Worm (Caenorhabditis elegans) whole organism, L1 larva: ENCODE results near the gene C04G6.11.

Source experiments
- C04F5.9 ChIP-seq: sonication (generic microtip); optimal IDR thresholded peaks from 2 replicates; lab custom pipeline; 2016; ENCODE audit warnings: missing genetic modification characterization, missing compliant biosample characterization
- C16A3.4 ChIP-seq: fragments of 150-350 bp; optimal IDR thresholded peaks from 2 replicates; lab custom pipeline; 2014; ENCODE audit warnings: missing biosample characterization, missing genetic modification characterization
- F16B12.6 ChIP-seq: fragments of 150-350 bp; optimal IDR thresholded peaks from 2 replicates; lab custom pipeline; 2014; ENCODE audit warnings: missing biosample characterization, missing genetic modification characterization
- blmp-1 ChIP-seq: fragments of 150-350 bp; optimal IDR thresholded peaks from 2 replicates; lab custom pipeline; 2014; ENCODE audit warnings: missing biosample characterization, missing genetic modification characterization
- ceh-82 ChIP-seq, 3 experiments: fragments of 150-350 bp in 1 of 3; sonication (generic microtip) in 2 of 3; optimal IDR thresholded peaks; 2 replicates each; lab custom pipeline; 2014 to 2017; ENCODE audit warnings: missing biosample characterization in 3 of 3, missing genetic modification characterization in 3 of 3
- ceh-90 ChIP-seq: sonication (generic microtip); optimal IDR thresholded peaks from 2 replicates; lab custom pipeline; 2016; ENCODE audit warnings: missing genetic modification characterization, missing compliant biosample characterization
- ces-1 ChIP-seq: fragments of 150-350 bp; optimal IDR thresholded peaks from 2 replicates; lab custom pipeline; 2014; ENCODE audit warnings: missing biosample characterization, missing genetic modification reagents, missing genetic modification characterization
- dsc-1 ChIP-seq: sonication (generic microtip); optimal IDR thresholded peaks from 2 replicates; lab custom pipeline; 2016; ENCODE audit warnings: mild to moderate bottlenecking, missing genetic modification characterization, missing compliant biosample characterization
- egl-13 ChIP-seq: sonication (generic microtip); optimal IDR thresholded peaks from 2 replicates; lab custom pipeline; 2016; ENCODE audit warnings: missing genotype, missing genetic modification reagents, missing genetic modification characterization, missing compliant biosample characterization
- egl-27 ChIP-seq, 2 experiments: fragments of 150-350 bp in 1 of 2; sonication (generic microtip); optimal IDR thresholded peaks; 3 replicates each; lab custom pipeline; 2017 to 2018; ENCODE audit warnings: missing biosample characterization in 2 of 2, missing genetic modification characterization in 2 of 2, missing genetic modification reagents in 2 of 2
- elt-2 ChIP-seq: sonication (generic microtip); optimal IDR thresholded peaks from 2 replicates; lab custom pipeline; 2016; ENCODE audit warnings: missing genetic modification characterization, mild to moderate bottlenecking, inconsistent platforms, missing compliant biosample characterization, missing genetic modification reagents
- ets-5 ChIP-seq: fragments of 200-800 bp; sonication (Bioruptor generic); IDR thresholded peaks from 2 replicates; pipeline ENCODE4 v1.3.6; 2022; ENCODE audit warnings: missing genetic modification characterization, missing compliant biosample characterization
- fkh-8 ChIP-seq: sonication (generic microtip); optimal IDR thresholded peaks from 2 replicates; lab custom pipeline; 2016; ENCODE audit warnings: mild to moderate bottlenecking, missing genetic modification characterization, missing compliant biosample characterization
- hlh-17 ChIP-seq: fragments of 200-800 bp; sonication (Bioruptor generic); optimal IDR thresholded peaks from 2 replicates; lab custom pipeline; 2018; ENCODE audit warnings: missing genetic modification characterization, mild to moderate bottlenecking, missing compliant biosample characterization, moderate library complexity, borderline replicate concordance
- isw-1 ChIP-seq: fragments of 200-800 bp; sonication (Bioruptor generic); IDR thresholded peaks from 2 replicates; pipeline ENCODE4 v1.3.6; 2022; ENCODE audit warnings: missing genetic modification characterization, missing compliant biosample characterization
- jun-1 ChIP-seq: fragments of 150-350 bp; optimal IDR thresholded peaks from 2 replicates; lab custom pipeline; 2014; ENCODE audit warnings: missing biosample characterization, missing genetic modification reagents, missing genetic modification characterization
- lin-13 ChIP-seq: fragments of 150-350 bp; optimal IDR thresholded peaks from 2 replicates; lab custom pipeline; 2014; ENCODE audit warnings: missing biosample characterization, missing genetic modification reagents, missing genetic modification characterization
- lin-14 ChIP-seq: fragments of 200-800 bp; sonication (Bioruptor generic); optimal IDR thresholded peaks from 2 replicates; lab custom pipeline; 2018; ENCODE audit warnings: mild to moderate bottlenecking, missing genetic modification characterization, moderate library complexity, missing compliant biosample characterization
- lin-35 ChIP-seq, 2 experiments: fragments of 150-350 bp; optimal IDR thresholded peaks; 2 replicates each; lab custom pipeline; 2014; ENCODE audit warnings: missing biosample characterization in 2 of 2, missing genetic modification characterization in 2 of 2, missing genetic modification reagents in 2 of 2
- lsy-2 ChIP-seq, 2 experiments: fragments of 150-350 bp; optimal IDR thresholded peaks; 2 replicates each; lab custom pipeline; 2014; ENCODE audit warnings: missing biosample characterization in 2 of 2, missing genetic modification characterization in 2 of 2
- mab-9 ChIP-seq: fragments of 200-800 bp; sonication (Bioruptor generic); IDR thresholded peaks from 2 replicates; pipeline ENCODE4 v1.3.6; 2022; ENCODE audit warnings: missing genetic modification reagents, missing genetic modification characterization, missing compliant biosample characterization
- mdl-1 ChIP-seq, 2 experiments: fragments of 150-350 bp; optimal IDR thresholded peaks; 2 replicates each; lab custom pipeline; 2014 to 2017; ENCODE audit warnings: missing biosample characterization in 2 of 2, missing genetic modification characterization in 2 of 2, inconsistent platforms in 1 of 2
- mep-1 ChIP-seq: fragments of 150-350 bp; optimal IDR thresholded peaks from 2 replicates; lab custom pipeline; 2014; ENCODE audit warnings: missing biosample characterization, missing genetic modification characterization
- nhr-12 ChIP-seq: sonication (generic microtip); optimal IDR thresholded peaks from 2 replicates; lab custom pipeline; 2017; ENCODE audit warnings: missing biosample characterization, missing genetic modification characterization
- nhr-19 ChIP-seq: fragments of 200-800 bp; sonication (Bioruptor generic); conservative IDR thresholded peaks from 2 replicates; pipeline ENCODE4 v1.3.6; 2022; ENCODE audit warnings: missing genetic modification characterization, missing compliant biosample characterization
- nhr-47 ChIP-seq: sonication (generic microtip); optimal IDR thresholded peaks from 2 replicates; lab custom pipeline; 2016; ENCODE audit warnings: mild to moderate bottlenecking, missing genetic modification characterization, moderate library complexity, missing compliant biosample characterization
- nhr-71 ChIP-seq: sonication (generic microtip); optimal IDR thresholded peaks from 2 replicates; lab custom pipeline; 2016; ENCODE audit warnings: mild to moderate bottlenecking, missing genetic modification characterization, moderate library complexity, missing compliant biosample characterization
- nhr-77 ChIP-seq: fragments of 150-350 bp; optimal IDR thresholded peaks from 2 replicates; lab custom pipeline; 2014; ENCODE audit warnings: missing biosample characterization, missing genetic modification characterization
- nhr-85 ChIP-seq: sonication (generic microtip); peaks from one replicate; lab custom pipeline; 2016; ENCODE audit warnings: missing genetic modification characterization, inconsistent platforms, missing compliant biosample characterization
- nhr-90 ChIP-seq: sonication (generic microtip); optimal IDR thresholded peaks from 2 replicates; lab custom pipeline; 2016; ENCODE audit warnings: mild to moderate bottlenecking, missing genetic modification characterization, missing compliant biosample characterization; ENCODE audit not compliant: poor library complexity
- pag-3 ChIP-seq: sonication (generic microtip); optimal IDR thresholded peaks from 2 replicates; lab custom pipeline; 2017; ENCODE audit warnings: missing genetic modification characterization, mild to moderate bottlenecking, missing compliant biosample characterization, antibody characterized with exemption, borderline replicate concordance; ENCODE audit not compliant: insufficient read depth
- pax-3 ChIP-seq: fragments of 200-800 bp; sonication (Bioruptor generic); optimal IDR thresholded peaks from 2 replicates; lab custom pipeline; 2018; ENCODE audit warnings: mild to moderate bottlenecking, missing genetic modification characterization, moderate library complexity, missing compliant biosample characterization
- pqm-1 ChIP-seq: sonication (generic microtip); optimal IDR thresholded peaks from 3 replicates; lab custom pipeline; 2017; ENCODE audit warnings: missing biosample characterization, missing genetic modification characterization
- rnt-1 ChIP-seq: sonication (generic microtip); optimal IDR thresholded peaks from 2 replicates; lab custom pipeline; 2016; ENCODE audit warnings: mild to moderate bottlenecking, missing genetic modification characterization, moderate library complexity, missing compliant biosample characterization
- skn-1 ChIP-seq: fragments of 150-350 bp; optimal IDR thresholded peaks from 2 replicates; lab custom pipeline; 2014; ENCODE audit warnings: missing biosample characterization, missing genetic modification characterization
- snu-23 ChIP-seq: sonication (generic microtip); optimal IDR thresholded peaks from 2 replicates; lab custom pipeline; 2016; ENCODE audit warnings: missing genetic modification characterization, missing compliant biosample characterization
- sox-4 ChIP-seq: sonication (generic microtip); optimal IDR thresholded peaks from 2 replicates; lab custom pipeline; 2016; ENCODE audit warnings: missing genetic modification characterization, missing compliant biosample characterization
- swsn-7 ChIP-seq: sonication (generic microtip); optimal IDR thresholded peaks from 2 replicates; lab custom pipeline; 2016; ENCODE audit warnings: missing genetic modification characterization, missing compliant biosample characterization
- unc-130 ChIP-seq: fragments of 150-350 bp; optimal IDR thresholded peaks from 2 replicates; lab custom pipeline; 2017; ENCODE audit warnings: missing biosample characterization, missing genetic modification characterization, inconsistent platforms
- unc-30 ChIP-seq: sonication (generic microtip); optimal IDR thresholded peaks from 2 replicates; lab custom pipeline; 2017; ENCODE audit warnings: missing biosample characterization, missing genetic modification characterization
- unc-86 ChIP-seq: sonication (generic microtip); optimal IDR thresholded peaks from 2 replicates; lab custom pipeline; 2016; ENCODE audit warnings: missing genetic modification characterization, missing compliant biosample characterization
- unc-98 ChIP-seq: fragments of 200-800 bp; sonication (Bioruptor generic); IDR thresholded peaks from 2 replicates; pipeline ENCODE4 v1.3.6; 2022; ENCODE audit warnings: missing genetic modification characterization, missing compliant biosample characterization
- xbp-1 ChIP-seq: sonication (generic microtip); optimal IDR thresholded peaks from 2 replicates; lab custom pipeline; 2016; ENCODE audit warnings: missing genetic modification characterization, missing compliant biosample characterization
- zag-1 ChIP-seq: fragments of 150-350 bp; optimal IDR thresholded peaks from 2 replicates; lab custom pipeline; 2014; ENCODE audit warnings: missing biosample characterization, missing genetic modification characterization
- ztf-11 ChIP-seq, 2 experiments: sonication (generic microtip); optimal IDR thresholded peaks; 2 replicates each; lab custom pipeline; 2016 to 2017; ENCODE audit warnings: missing genetic modification characterization in 2 of 2, missing biosample characterization in 1 of 2, missing compliant biosample characterization in 1 of 2
- ztf-4 ChIP-seq: fragments of 150-350 bp; optimal IDR thresholded peaks from 2 replicates; lab custom pipeline; 2014; ENCODE audit warnings: missing biosample characterization, missing genetic modification characterization

C04G6.11 gene

DNA sequence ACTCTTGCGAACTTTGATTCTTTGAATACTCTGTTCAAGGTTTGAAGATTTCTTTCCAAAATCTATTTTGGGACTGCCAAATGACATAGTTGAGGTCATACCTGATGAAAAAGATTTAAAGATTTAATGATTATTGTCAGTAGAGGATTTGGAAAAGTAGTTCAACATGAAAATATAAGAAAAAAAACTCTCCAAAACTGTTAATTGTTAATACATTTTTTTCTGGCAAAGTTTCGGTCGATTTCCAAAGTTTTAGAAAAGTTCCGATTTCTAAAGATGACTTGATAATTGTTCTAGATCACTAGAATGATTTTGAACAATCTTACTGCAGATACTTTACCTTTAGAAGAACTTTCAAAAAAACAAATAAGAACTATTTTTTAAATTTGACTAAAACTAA lies 32.4 kb downstream of the C04G6.11 start, which contains the start of gene C27A2.7:
C27A2.7 (minus strand) TSS at position 101 of the 400 bp plus-strand sequence.
- TF ChIP-seq rnt-1 (tag; lab: Kevin White, UChicago): no peak
- no peak for TF ChIP-seq blmp-1 (tag; lab: Kevin White, UChicago)
- no peak for TF ChIP-seq ces-1 (GFP tag; lab: Kevin White, UChicago)
- TF ChIP-seq egl-13: no peak
- TF ChIP-seq ceh-82 (tag; optimal IDR thresholded peaks at IDR 0.05; lab: Kevin White, UChicago): no peak
- TF ChIP-seq zag-1: no peak
- no peak for TF ChIP-seq skn-1 (tag; lab: Kevin White, UChicago)
- no peak for TF ChIP-seq nhr-85 (tag; lab: Kevin White, UChicago)
- no peak for TF ChIP-seq unc-98 (GFP tag; lab: Robert Waterston, UW)
- TF ChIP-seq ztf-11 (tag; optimal IDR thresholded peaks at IDR 0.05; lab: Kevin White, UChicago): no peak
- TF ChIP-seq nhr-90 (tag; lab: Kevin White, UChicago): no peak
- TF ChIP-seq snu-23 (GFP tag; lab: Kevin White, UChicago): no peak

- TF ChIP-seq ztf-11 (tag; optimal IDR thresholded peaks at IDR 0.05; lab: Kevin White, UChicago): no peak
- no peak for TF ChIP-seq lin-13
- TF ChIP-seq nhr-90 (tag; lab: Kevin White, UChicago): no peak
- TF ChIP-seq elt-2: no peak
- no peak for TF ChIP-seq nhr-47 (tag; lab: Kevin White, UChicago)
- no peak for TF ChIP-seq xbp-1 (tag; lab: Kevin White, UChicago)
- TF ChIP-seq isw-1: no peak
- TF ChIP-seq pqm-1: no peak
- no peak for TF ChIP-seq lin-14 (GFP tag; lab: Kevin White, UChicago)
- TF ChIP-seq mep-1 (tag; lab: Kevin White, UChicago): no peak
These were observed 34.1 kb downstream of the C04G6.11 start, which contains the start of gene idpb-2 for ce11 chrII:5069525-5069924. idpb-2 (minus strand) TSS chrII:5069625.

DNA sequence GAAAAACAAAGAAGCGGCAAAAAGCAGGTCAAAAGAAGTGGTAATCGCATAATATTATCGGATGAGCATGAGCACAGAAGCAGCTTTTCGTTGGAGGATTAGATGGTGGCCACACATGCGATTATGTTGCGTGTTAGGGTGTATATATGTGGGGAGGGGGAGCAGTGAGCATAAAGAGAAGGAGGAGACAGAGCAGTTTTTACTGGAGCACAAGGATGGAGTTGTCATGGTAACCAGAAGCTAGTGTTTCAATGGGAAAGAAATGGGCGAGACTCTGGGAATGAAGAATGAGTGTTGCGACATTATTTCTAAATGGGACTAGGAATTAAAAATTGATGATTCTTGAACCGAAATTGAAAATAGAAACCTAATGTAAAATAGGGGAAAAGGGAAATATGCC lies 35.7 kb downstream of the C04G6.11 start, which contains the start of gene C27A2.8:
C27A2.8 (minus strand) TSS at position 117 of the 400 bp plus-strand sequence.
- no peak for TF ChIP-seq snu-23 (GFP tag; lab: Kevin White, UChicago)
- TF ChIP-seq nhr-19: no peak
- TF ChIP-seq fkh-8 (tag; lab: Kevin White, UChicago): peak; percentile 76
- TF ChIP-seq egl-13: peak; percentile 42
- peak; percentile 64 for TF ChIP-seq dsc-1
- no peak for TF ChIP-seq nhr-90 (tag; lab: Kevin White, UChicago)

DNA sequence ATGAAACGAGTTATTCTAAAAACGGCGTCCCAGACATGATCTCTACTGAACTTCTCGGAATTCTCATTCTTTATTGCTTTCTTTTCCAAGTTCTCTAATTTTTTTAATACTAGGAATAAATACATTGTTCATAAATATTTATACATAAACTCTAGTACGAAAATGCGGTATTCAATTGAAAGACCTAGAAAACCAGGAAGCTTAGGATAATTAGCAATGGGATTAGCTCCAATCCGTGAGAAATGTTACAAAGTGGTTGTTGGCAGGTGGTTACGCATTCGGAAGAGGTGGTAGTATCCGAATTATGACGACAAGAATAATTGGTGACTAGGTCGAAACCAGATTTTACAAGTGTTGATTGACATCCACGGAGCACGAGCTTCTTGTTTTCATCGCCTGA lies 36.7 kb downstream of the C04G6.11 start:
- TF ChIP-seq sox-4 (tag; lab: Kevin White, UChicago) (peak; percentile 2), mep-1 (tag; lab: Kevin White, UChicago) (no peak), ceh-90 (tag; lab: Kevin White, UChicago) (no peak), mab-9 (no peak), egl-27 (tag; optimal IDR thresholded peaks at IDR 0.05; lab: Kevin White, UChicago) (no peak), lin-35 (GFP tag; optimal IDR thresholded peaks at IDR 0.05; lab: Kevin White, UChicago) (no peak), nhr-77 (no peak), hlh-17 (GFP tag; lab: Kevin White, UChicago) (no peak), ets-5 (GFP tag; lab: Robert Waterston, UW) (no peak), jun-1 (no peak), C04F5.9 (tag; lab: Kevin White, UChicago) (no peak), pax-3 (tag; lab: Kevin White, UChicago) (peak; percentile 33), nhr-12 (tag; lab: Kevin White, UChicago) (no peak), swsn-7 (tag; lab: Kevin White, UChicago) (no peak), fkh-8 (tag; lab: Kevin White, UChicago) (no peak), unc-30 (tag; lab: Kevin White, UChicago) (no peak), nhr-71 (tag; lab: Kevin White, UChicago) (peak; percentile 8), nhr-85 (tag; lab: Kevin White, UChicago) (no peak), mdl-1 (tag; optimal IDR thresholded peaks at IDR 0.05; lab: Kevin White, UChicago) (no peak), unc-130 (tag; lab: Kevin White, UChicago) (no peak), C16A3.4 (no peak), pag-3 (no peak), F16B12.6 (tag; lab: Kevin White, UChicago) (no peak), nhr-19 (no peak), lsy-2 (tag; optimal IDR thresholded peaks at IDR 0.05; lab: Kevin White, UChicago) (no peak), dsc-1 (peak; percentile 92), pqm-1 (no peak), ztf-4 (tag; lab: Kevin White, UChicago) (no peak), unc-86 (tag; lab: Kevin White, UChicago) (no peak), ceh-82 (tag; optimal IDR thresholded peaks at IDR 0.05; lab: Kevin White, UChicago) (no peak)
